Worm (Caenorhabditis elegans) whole organism, L4/young adult: ENCODE data around the gene fbxb-106.

Experiments used
- W03F9.2 ChIP-seq: fragments of 150-350 bp; optimal IDR thresholded peaks from 2 replicates; lab custom pipeline; 2014; ENCODE audit warnings: missing biosample characterization, missing genetic modification characterization
- dao-5 ChIP-seq: sonication (generic microtip); optimal IDR thresholded peaks from 2 replicates; lab custom pipeline; 2016; ENCODE audit warnings: missing genotype, missing genetic modification characterization, moderate library complexity, missing compliant biosample characterization
- him-1 ChIP-seq: sonication (generic microtip); optimal IDR thresholded peaks from 2 replicates; lab custom pipeline; 2016; ENCODE audit warnings: missing genotype, missing genetic modification reagents, missing genetic modification characterization, missing compliant biosample characterization

DNA sequence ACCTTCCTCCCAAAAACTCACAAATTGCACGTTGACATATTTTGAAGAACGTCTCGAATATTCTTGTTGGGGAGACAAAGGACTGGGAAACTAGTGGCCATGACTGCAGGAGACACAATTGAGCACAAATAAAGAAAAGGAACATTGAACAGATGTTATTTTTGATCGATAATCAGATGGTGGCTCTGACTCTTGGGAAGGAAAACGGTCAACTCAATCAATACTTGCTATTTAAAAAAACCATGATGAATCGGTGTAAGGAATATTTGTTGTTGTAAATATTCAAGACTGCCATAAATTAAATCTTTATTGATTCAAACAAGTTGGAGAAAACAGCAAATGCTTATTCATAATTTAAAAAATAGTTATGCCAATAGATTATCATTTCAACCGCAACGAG lies 8.6 kb downstream of the fbxb-106 start, which contains the start of gene fbxb-105:
- no peak for TF ChIP-seq him-1 (tag; lab: Kevin White, UChicago)
- TF ChIP-seq W03F9.2 (tag; lab: Kevin White, UChicago) = no peak
- TF ChIP-seq dao-5 (tag; lab: Kevin White, UChicago) = no peak
